Fruit fly (Drosophila melanogaster) whole organism, embryonic: ENCODE data around the gene numb.
A peak's percentile ranks its signal among the peaks of the same experiment; 100 is the strongest.

Source experiments
- Asciz ChIP-seq: fragments of 200-800 bp; sonication (Bioruptor generic); optimal IDR thresholded peaks from 2 replicates; lab custom pipeline; 2017; ENCODE audit warnings: missing biosample characterization, mild to moderate bottlenecking, missing genetic modification characterization, missing genetic modification reagents
- CG11504 ChIP-seq: fragments of 200-800 bp; sonication (Bioruptor generic); optimal IDR thresholded peaks from 3 replicates; lab custom pipeline; 2019; ENCODE audit warnings: missing biosample characterization, mild to moderate bottlenecking, missing genetic modification characterization, moderate library complexity
- CG11695 ChIP-seq: fragments of 200-800 bp; sonication (Bioruptor generic); IDR thresholded peaks from 3 replicates; pipeline ENCODE4 v1.3.6; 2022; ENCODE audit warnings: missing biosample characterization, missing genetic modification characterization
- CG11696 ChIP-seq: fragments of 200-800 bp; sonication (Bioruptor generic); IDR thresholded peaks from 2 replicates; pipeline ENCODE4 v1.3.6; 2022; ENCODE audit warnings: missing biosample characterization, missing genetic modification characterization
- CG13123 ChIP-seq: fragments of 200-800 bp; sonication (Bioruptor generic); optimal IDR thresholded peaks from 2 replicates; lab custom pipeline; 2016; ENCODE audit warnings: missing biosample characterization, missing genetic modification characterization
- CG13624 ChIP-seq: fragments of 200-800 bp; sonication (Bioruptor generic); optimal IDR thresholded peaks from 2 replicates; lab custom pipeline; 2016; ENCODE audit warnings: missing biosample characterization, missing genetic modification characterization
- CG14441 ChIP-seq: fragments of 200-800 bp; sonication (Bioruptor generic); IDR thresholded peaks from 2 replicates; pipeline ENCODE4 v1.3.6; 2022; ENCODE audit warnings: missing biosample characterization, missing genetic modification characterization
- CG16863 ChIP-seq: fragments of 200-800 bp; sonication (Bioruptor generic); optimal IDR thresholded peaks from 3 replicates; lab custom pipeline; 2016; ENCODE audit warnings: missing biosample characterization, missing genetic modification characterization
- CG17361 ChIP-seq: fragments of 200-800 bp; sonication (Bioruptor generic); IDR thresholded peaks from 3 replicates; pipeline ENCODE4 v1.3.6; 2022; ENCODE audit warnings: missing biosample characterization, missing genetic modification characterization
- CG17912 ChIP-seq: fragments of 200-800 bp; sonication (Bioruptor generic); optimal IDR thresholded peaks from 2 replicates; lab custom pipeline; 2018; ENCODE audit warnings: missing biosample characterization, mild to moderate bottlenecking, missing genetic modification characterization
- CG18011 ChIP-seq: fragments of 200-800 bp; sonication (Bioruptor generic); optimal IDR thresholded peaks from 2 replicates; lab custom pipeline; 2017; ENCODE audit warnings: missing biosample characterization, missing genetic modification characterization, mild to moderate bottlenecking, moderate library complexity, missing genotype
- CG18262 ChIP-seq: fragments of 200-800 bp; optimal IDR thresholded peaks from 3 replicates; lab custom pipeline; 2019; ENCODE audit warnings: missing biosample characterization, mild to moderate bottlenecking, missing genetic modification characterization, moderate library complexity
- CG18476 ChIP-seq: fragments of 200-800 bp; sonication (Bioruptor generic); optimal IDR thresholded peaks from 2 replicates; lab custom pipeline; 2016; ENCODE audit warnings: missing biosample characterization, mild to moderate bottlenecking, missing genetic modification characterization
- CG18599 ChIP-seq: fragments of 200-800 bp; sonication (Bioruptor generic); optimal IDR thresholded peaks from 3 replicates; lab custom pipeline; 2017; ENCODE audit warnings: missing biosample characterization, missing genetic modification characterization, mild to moderate bottlenecking, moderate library complexity, missing genetic modification reagents
- CG2129 ChIP-seq: fragments of 200-800 bp; sonication (Bioruptor generic); IDR thresholded peaks from 2 replicates; pipeline ENCODE4 v1.3.6; 2022; ENCODE audit warnings: missing biosample characterization, missing genetic modification characterization; ENCODE audit not compliant: partially characterized antibody
- CG32532 ChIP-seq: fragments of 200-800 bp; sonication (Bioruptor generic); IDR thresholded peaks from 2 replicates; pipeline ENCODE4 v1.3.6; 2022; ENCODE audit warnings: missing biosample characterization, missing genetic modification characterization
- CG32772 ChIP-seq: fragments of 200-800 bp; sonication (Bioruptor generic); IDR thresholded peaks from 2 replicates; pipeline ENCODE4 v1.3.6; 2022; ENCODE audit warnings: missing biosample characterization, missing genetic modification characterization
- CG3726 ChIP-seq: fragments of 200-800 bp; sonication (Bioruptor generic); IDR thresholded peaks from 3 replicates; pipeline ENCODE4, ENCODE4 v1.3.6; 2022; ENCODE audit warnings: missing biosample characterization, missing genetic modification characterization
- CG43689 ChIP-seq: fragments of 200-800 bp; sonication (Bioruptor generic); IDR thresholded peaks from 2 replicates; pipeline ENCODE4 v1.3.6; 2022; ENCODE audit warnings: missing biosample characterization, missing genetic modification characterization
- CG5180 ChIP-seq: fragments of 200-800 bp; sonication (Bioruptor generic); optimal IDR thresholded peaks from 3 replicates; lab custom pipeline; 2017; ENCODE audit warnings: missing biosample characterization, missing genetic modification characterization, mild to moderate bottlenecking, moderate library complexity, missing genetic modification reagents
- CG6272 ChIP-seq: fragments of 200-800 bp; sonication (Bioruptor generic); IDR thresholded peaks from 2 replicates; pipeline ENCODE4 v1.3.6; 2022; ENCODE audit warnings: missing biosample characterization, missing genetic modification characterization
- CG6689 ChIP-seq: fragments of 200-800 bp; sonication (Bioruptor generic); IDR thresholded peaks from 2 replicates; pipeline ENCODE4 v1.3.6; 2022; ENCODE audit warnings: missing biosample characterization, missing genetic modification characterization
- CG9437 ChIP-seq: fragments of 200-800 bp; sonication (Bioruptor generic); optimal IDR thresholded peaks from 2 replicates; lab custom pipeline; 2018; ENCODE audit warnings: missing biosample characterization, mild to moderate bottlenecking, missing genetic modification characterization
- CG9727 ChIP-seq: fragments of 200-800 bp; sonication (Bioruptor generic); optimal IDR thresholded peaks from 3 replicates; lab custom pipeline; 2017; ENCODE audit warnings: missing biosample characterization, mild to moderate bottlenecking, missing genetic modification characterization
- CkIIα-i1 ChIP-seq: fragments of 200-800 bp; sonication (Bioruptor generic); IDR thresholded peaks from 2 replicates; pipeline ENCODE4 v1.3.6; 2022; ENCODE audit warnings: missing biosample characterization, missing genetic modification characterization
- Dip3 ChIP-seq: fragments of 200-800 bp; sonication (Bioruptor generic); optimal IDR thresholded peaks from 3 replicates; lab custom pipeline; 2016; ENCODE audit warnings: missing biosample characterization, missing genetic modification characterization
- Doc3 ChIP-seq: fragments of 200-800 bp; sonication (Bioruptor generic); IDR thresholded peaks from 3 replicates; pipeline ENCODE4 v1.3.6; 2022; ENCODE audit warnings: missing biosample characterization, missing genetic modification characterization; ENCODE audit not compliant: partially characterized antibody
- Drgx ChIP-seq: fragments of 200-800 bp; sonication (Bioruptor generic); IDR thresholded peaks from 2 replicates; pipeline ENCODE4 v1.3.6; 2022; ENCODE audit warnings: missing biosample characterization, missing genetic modification characterization
- E2f2 ChIP-seq: fragments of 200-800 bp; sonication (Bioruptor generic); IDR thresholded peaks from 2 replicates; pipeline ENCODE4 v1.3.6; 2022; ENCODE audit warnings: missing biosample characterization, missing genetic modification characterization
- Gug ChIP-seq: fragments of 200-800 bp; sonication (Bioruptor generic); IDR thresholded peaks from 4 replicates; pipeline ENCODE4 v1.3.6; 2022; ENCODE audit warnings: missing biosample characterization, missing genetic modification characterization
- HLHmδ ChIP-seq: fragments of 200-800 bp; sonication (Bioruptor generic); optimal IDR thresholded peaks from 2 replicates; lab custom pipeline; 2018; ENCODE audit warnings: missing biosample characterization, mild to moderate bottlenecking, missing genetic modification characterization, moderate library complexity
- Hmr ChIP-seq: fragments of 200-800 bp; sonication (Bioruptor generic); optimal IDR thresholded peaks from 3 replicates; lab custom pipeline; 2017; ENCODE audit warnings: mild to moderate bottlenecking, missing biosample characterization, missing genetic modification reagents, missing genetic modification characterization
- Hmx ChIP-seq: fragments of 200-800 bp; sonication (Bioruptor generic); optimal IDR thresholded peaks from 2 replicates; lab custom pipeline; 2016; ENCODE audit warnings: missing biosample characterization, missing genetic modification characterization
- Jarid2 ChIP-seq: fragments of 200-800 bp; sonication (Bioruptor generic); optimal IDR thresholded peaks from 3 replicates; lab custom pipeline; 2017; ENCODE audit warnings: mild to moderate bottlenecking, missing biosample characterization, missing genetic modification reagents, missing genetic modification characterization
- TFAM ChIP-seq: fragments of 200-800 bp; sonication (Bioruptor generic); optimal IDR thresholded peaks from 2 replicates; lab custom pipeline; 2017; ENCODE audit warnings: missing biosample characterization, missing genetic modification characterization, inconsistent platforms
- Taf1 ChIP-seq: fragments of 200-800 bp; sonication (Bioruptor generic); IDR thresholded peaks from 2 replicates; pipeline ENCODE4 v1.3.6; 2022; ENCODE audit warnings: missing biosample characterization, missing genetic modification characterization
- Xbp1 ChIP-seq: fragments of 200-800 bp; sonication (Bioruptor generic); optimal IDR thresholded peaks from 3 replicates; lab custom pipeline; 2016; ENCODE audit warnings: missing biosample characterization, mild to moderate bottlenecking, missing genetic modification characterization
- ab ChIP-seq: fragments of 200-800 bp; sonication (Bioruptor generic); optimal IDR thresholded peaks from 2 replicates; lab custom pipeline; 2016; ENCODE audit warnings: missing biosample characterization, missing genetic modification characterization
- ato ChIP-seq: fragments of 200-800 bp; sonication (Bioruptor generic); IDR thresholded peaks from 2 replicates; pipeline ENCODE4 v1.3.6; 2022; ENCODE audit warnings: missing biosample characterization, missing genetic modification characterization; ENCODE audit not compliant: partially characterized antibody
- br ChIP-seq: fragments of >200 bp; optimal IDR thresholded peaks from 2 replicates; lab custom pipeline; 2017
- bsh ChIP-seq, 2 experiments: fragments of 200-800 bp; sonication (Bioruptor generic); optimal IDR thresholded peaks; 2 replicates each; lab custom pipeline; 2017 to 2018; ENCODE audit warnings: mild to moderate bottlenecking in 2 of 2, missing biosample characterization in 2 of 2, missing genetic modification characterization in 2 of 2, moderate library complexity in 1 of 2
- crol ChIP-seq: fragments of 200-800 bp; sonication (Bioruptor generic); IDR thresholded peaks from 2 replicates; pipeline ENCODE4 v1.3.6; 2022; ENCODE audit warnings: missing biosample characterization, missing genetic modification characterization
- en ChIP-seq: fragments of 200-800 bp; sonication (Bioruptor generic); optimal IDR thresholded peaks from 2 replicates; lab custom pipeline; 2016; ENCODE audit warnings: missing biosample characterization, missing genetic modification characterization
- fd64A ChIP-seq: fragments of 200-800 bp; sonication (Bioruptor generic); optimal IDR thresholded peaks from 3 replicates; lab custom pipeline; 2018; ENCODE audit warnings: missing biosample characterization, mild to moderate bottlenecking, missing genetic modification characterization
- fu2 ChIP-seq: fragments of 200-800 bp; sonication (Bioruptor generic); optimal IDR thresholded peaks from 2 replicates; lab custom pipeline; 2016; ENCODE audit warnings: missing biosample characterization, missing genetic modification characterization
- gem ChIP-seq: fragments of 200-800 bp; sonication (Bioruptor generic); optimal IDR thresholded peaks from 2 replicates; lab custom pipeline; 2019; ENCODE audit warnings: missing biosample characterization, mild to moderate bottlenecking, missing genetic modification characterization, moderate library complexity
- grn ChIP-seq: fragments of 200-800 bp; sonication (Bioruptor generic); optimal IDR thresholded peaks from 3 replicates; lab custom pipeline; 2017; ENCODE audit warnings: missing biosample characterization, missing genetic modification characterization
- ind ChIP-seq: fragments of 200-800 bp; sonication (Bioruptor generic); optimal IDR thresholded peaks from 3 replicates; lab custom pipeline; 2016; ENCODE audit warnings: missing biosample characterization, missing genetic modification characterization
- ken ChIP-seq: fragments of 200-800 bp; sonication (Bioruptor generic); IDR thresholded peaks from 3 replicates; pipeline ENCODE4 v1.3.6; 2022; ENCODE audit warnings: missing biosample characterization, missing genetic modification characterization
- ranshi ChIP-seq: fragments of 200-800 bp; sonication (Bioruptor generic); IDR thresholded peaks from 2 replicates; pipeline ENCODE4 v1.3.6; 2022; ENCODE audit warnings: missing biosample characterization, missing genetic modification characterization
- sd ChIP-seq: fragments of 200-800 bp; sonication (Bioruptor generic); optimal IDR thresholded peaks from 3 replicates; lab custom pipeline; 2018; ENCODE audit warnings: missing biosample characterization, mild to moderate bottlenecking, missing genetic modification characterization, moderate library complexity
- sens ChIP-seq: fragments of 200-800 bp; sonication (Bioruptor generic); peaks from one replicate; lab custom pipeline; 2016; ENCODE audit warnings: missing biosample characterization, missing genetic modification characterization

The numb gene

DNA sequence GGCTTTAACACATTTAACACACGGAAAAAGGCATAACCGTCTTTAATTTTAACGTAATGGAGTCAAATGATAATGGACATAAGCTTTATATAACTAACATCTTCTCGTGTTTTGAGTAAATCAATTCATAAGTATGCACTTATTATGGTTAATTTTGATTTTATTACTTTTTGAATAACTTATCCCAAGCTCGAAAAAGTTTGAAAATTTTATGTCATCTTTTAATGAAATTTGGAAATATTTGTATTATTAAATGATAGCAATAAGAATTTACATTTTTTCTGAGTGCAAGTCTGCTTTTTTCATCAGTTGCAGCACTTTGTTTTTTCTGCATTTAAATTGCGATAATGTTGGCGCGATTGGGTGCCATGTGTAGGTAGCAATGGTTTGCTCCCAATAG lies 10.5 kb downstream of the numb start (continued):
- TF ChIP-seq grn (GFP tag; lab: Kevin White, UChicago), result no peak
- TF ChIP-seq CG43689 (GFP tag; lab: Robert Waterston, UW), result no peak
- no peak for TF ChIP-seq ranshi
- TF ChIP-seq CG16863 (GFP tag; lab: Kevin White, UChicago), result no peak
- TF ChIP-seq Hmx (GFP tag; lab: Kevin White, UChicago), result no peak
- TF ChIP-seq CG17361 (GFP tag; lab: Robert Waterston, UW), result peak; percentile 20; the same call in 1 of the 3 replicates
- TF ChIP-seq CG9437, result peak; percentile 25
- TF ChIP-seq ken (GFP tag; lab: Robert Waterston, UW), result no peak
- no peak for TF ChIP-seq br (lab: Kevin White, UChicago)
- TF ChIP-seq Asciz (GFP tag; lab: Kevin White, UChicago), result no peak
- TF ChIP-seq en (GFP tag; lab: Kevin White, UChicago), result no peak
- no peak for TF ChIP-seq CG6689 (GFP tag; lab: Robert Waterston, UW)
- no peak for TF ChIP-seq CG5180 (GFP tag; lab: Kevin White, UChicago)
- TF ChIP-seq ato (GFP tag; lab: Robert Waterston, UW), result no peak
- TF ChIP-seq CG17912 (GFP tag; lab: Kevin White, UChicago), result no peak
- TF ChIP-seq ab (GFP tag; lab: Kevin White, UChicago), result no peak
- TF ChIP-seq sens (GFP tag; lab: Kevin White, UChicago), result no peak
- no peak for TF ChIP-seq CG3726 (GFP tag; lab: Robert Waterston, UW)
- no peak for TF ChIP-seq HLHmδ (GFP tag; lab: Kevin White, UChicago)
- TF ChIP-seq CG6272 (GFP tag; lab: Robert Waterston, UW), result no peak
- no peak for TF ChIP-seq Xbp1
- no peak for TF ChIP-seq sd (tag; lab: Kevin White, UChicago)
- no peak for TF ChIP-seq Taf1
- TF ChIP-seq Hmr (GFP tag; lab: Kevin White, UChicago), result no peak
- TF ChIP-seq CG18011 (GFP tag; lab: Kevin White, UChicago), result no peak
- no peak for TF ChIP-seq CG18476 (GFP tag; lab: Kevin White, UChicago)
- no peak for TF ChIP-seq TFAM (GFP tag; lab: Kevin White, UChicago)
- no peak for TF ChIP-seq CG13624 (GFP tag; lab: Kevin White, UChicago)
- TF ChIP-seq CG18599, result no peak
- TF ChIP-seq CG32772 (GFP tag; lab: Robert Waterston, UW), result no peak
- peak; percentile 3 for TF ChIP-seq CG9727
- TF ChIP-seq fu2 (GFP tag; lab: Kevin White, UChicago), result no peak
- peak; percentile 10 for TF ChIP-seq CG18262 (tag; lab: Kevin White, UChicago)
- TF ChIP-seq E2f2 (GFP tag; lab: Robert Waterston, UW), result peak; percentile 8; the same call in 1 of the 2 replicates
- TF ChIP-seq ind (GFP tag; lab: Kevin White, UChicago), result no peak
- peak; percentile 63 for TF ChIP-seq Drgx (GFP tag; lab: Robert Waterston, UW)
- TF ChIP-seq CG13123, result no peak
- TF ChIP-seq CG14441 (GFP tag; lab: Robert Waterston, UW), result 0 out of 2 replicates have a peak, but pooled peaks have one; percentile 20
- no peak for TF ChIP-seq CG2129 (GFP tag; lab: Robert Waterston, UW)
- peak; percentile 44 for TF ChIP-seq CG11504 (tag; lab: Kevin White, UChicago)
- TF ChIP-seq Dip3 (GFP tag; lab: Kevin White, UChicago), result no peak
- TF ChIP-seq bsh (GFP tag; optimal IDR thresholded peaks at IDR 0.05; lab: Kevin White, UChicago), result peak in 1 of 2 experiments; percentile 45
- TF ChIP-seq CkIIα-i1 (GFP tag; lab: Robert Waterston, UW), result no peak
- no peak for TF ChIP-seq fd64A
- TF ChIP-seq Gug, result no peak
- no peak for TF ChIP-seq Doc3 (GFP tag; lab: Robert Waterston, UW)
- peak; percentile 28 for TF ChIP-seq gem
- 0 out of 2 replicates have a peak, but pooled peaks have one; percentile 4 for TF ChIP-seq crol (GFP tag; lab: Robert Waterston, UW)
- TF ChIP-seq CG11696 (GFP tag; lab: Robert Waterston, UW), result 0 out of 2 replicates have a peak, but pooled peaks have one; percentile 18
- TF ChIP-seq CG32532 (GFP tag; lab: Robert Waterston, UW), result no peak
- TF ChIP-seq CG11695 (GFP tag; lab: Robert Waterston, UW), result 0 out of 3 replicates have a peak, but pooled peaks have one; percentile 25
- TF ChIP-seq Jarid2 (GFP tag; lab: Kevin White, UChicago), result no peak
